Worm (Caenorhabditis elegans) whole organism, midembryonic: Measurements from ENCODE around the gene T23G4.127.
"Not testable (repeated sequence)": the region's sequence is repeated elsewhere in the genome, so short reads cannot be mapped to it uniquely, and the experiment has no call there.

ENCODE experiments used
- T22C8.4 ChIP-seq: fragments of 200-800 bp; sonication (Bioruptor generic); IDR thresholded peaks from 2 replicates; pipeline ENCODE4 v1.3.6; 2022; ENCODE audit warnings: missing genetic modification characterization, missing compliant biosample characterization
- cog-1 ChIP-seq: sonication (generic microtip); optimal IDR thresholded peaks from 2 replicates; lab custom pipeline; 2016; ENCODE audit warnings: missing genetic modification characterization, missing compliant biosample characterization
- flt-1 ChIP-seq: fragments of 200-800 bp; sonication (Bioruptor generic); IDR thresholded peaks from 2 replicates; pipeline ENCODE4 v1.3.6; 2022; ENCODE audit warnings: missing genetic modification characterization, missing compliant biosample characterization
- klf-2 ChIP-seq: fragments of 200-800 bp; sonication (Bioruptor generic); conservative IDR thresholded peaks from 2 replicates; pipeline ENCODE4 v1.3.6; 2022; ENCODE audit warnings: missing genetic modification reagents, missing genetic modification characterization, missing compliant biosample characterization
- med-1 ChIP-seq: sonication (generic microtip); optimal IDR thresholded peaks from 2 replicates; lab custom pipeline; 2017; ENCODE audit warnings: missing genetic modification characterization, mild to moderate bottlenecking, missing compliant biosample characterization, antibody characterized with exemption, missing genetic modification reagents; ENCODE audit not compliant: insufficient read depth
- ref-1 ChIP-seq: fragments of 200-800 bp; sonication (Bioruptor generic); conservative IDR thresholded peaks from 2 replicates; pipeline ENCODE4 v1.3.6; 2022; ENCODE audit warnings: missing genetic modification reagents, missing genetic modification characterization, missing compliant biosample characterization
- tab-1 ChIP-seq: fragments of 200-800 bp; sonication (Bioruptor generic); IDR thresholded peaks from 2 replicates; pipeline ENCODE4 v1.3.6; 2022; ENCODE audit warnings: missing genetic modification characterization, missing compliant biosample characterization
- ztf-23 ChIP-seq: fragments of 200-800 bp; sonication (Bioruptor generic); IDR thresholded peaks from 2 replicates; pipeline ENCODE4 v1.3.6; 2022; ENCODE audit warnings: missing genetic modification reagents, missing genetic modification characterization, missing compliant biosample characterization
- ztf-29 ChIP-seq: fragments of 200-800 bp; sonication (Bioruptor generic); IDR thresholded peaks from 2 replicates; pipeline ENCODE4 v1.3.6; 2022; ENCODE audit warnings: missing genetic modification reagents, missing genetic modification characterization, missing compliant biosample characterization

Gene T23G4.127

DNA sequence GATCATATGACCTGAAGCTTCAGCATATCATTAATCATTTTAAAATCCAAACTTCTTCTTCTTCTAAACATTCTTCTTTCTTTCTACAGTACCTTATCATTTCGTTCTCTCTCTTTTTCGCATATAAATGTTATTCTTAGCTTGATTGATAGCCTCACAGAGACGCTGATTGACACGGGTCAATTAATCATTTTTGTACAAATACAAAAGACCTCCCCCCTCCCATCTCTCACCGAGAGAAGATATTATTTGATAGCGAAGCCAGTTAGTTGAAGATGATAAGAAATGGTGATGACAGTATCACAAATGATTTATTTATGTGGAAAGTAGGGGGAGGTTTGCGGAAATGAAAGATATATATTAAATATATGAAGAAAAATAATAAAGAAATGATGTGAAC lies 15.8 kb downstream of the T23G4.127 start:
- TF ChIP-seq tab-1 (GFP tag; lab: Robert Waterston, UW) (no peak), cog-1 (tag; lab: Kevin White, UChicago) (no peak), ztf-29 (GFP tag; lab: Robert Waterston, UW) (no peak), ztf-23 (GFP tag; lab: Robert Waterston, UW) (no peak), klf-2 (GFP tag; lab: Robert Waterston, UW) (no peak), T22C8.4 (GFP tag; lab: Robert Waterston, UW) (no peak), ref-1 (no peak), flt-1 (GFP tag; lab: Robert Waterston, UW) (no peak), med-1 (GFP tag; lab: Kevin White, UChicago) (no peak)

DNA sequence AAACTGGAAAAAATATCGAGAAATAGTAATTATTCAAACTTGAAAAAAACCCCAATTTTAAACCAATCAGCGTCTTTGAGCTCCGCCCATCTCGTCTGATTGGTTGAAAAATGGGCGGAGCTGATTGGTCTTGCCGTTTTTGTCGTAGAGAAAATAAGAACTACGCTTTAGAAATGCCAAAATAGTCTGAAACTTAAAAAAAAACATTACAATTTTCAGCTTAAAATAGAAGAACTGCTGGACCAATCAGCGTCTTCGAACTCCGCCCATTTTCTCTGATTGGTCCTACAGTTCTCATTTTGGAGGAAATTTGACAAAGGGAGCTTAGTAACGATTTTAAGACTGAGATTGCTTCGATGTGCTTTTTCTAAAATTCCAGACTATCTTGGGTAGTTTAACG lies 19.0 kb downstream of the T23G4.127 start:
- no peak for TF ChIP-seq med-1 (GFP tag; lab: Kevin White, UChicago)
- no peak for TF ChIP-seq T22C8.4 (GFP tag; lab: Robert Waterston, UW)
- no peak for TF ChIP-seq ref-1
- TF ChIP-seq cog-1 (tag; lab: Kevin White, UChicago): no peak
- no peak for TF ChIP-seq klf-2 (GFP tag; lab: Robert Waterston, UW)
- TF ChIP-seq ztf-23 (GFP tag; lab: Robert Waterston, UW): no peak
- TF ChIP-seq flt-1 (GFP tag; lab: Robert Waterston, UW): no peak
- no peak for TF ChIP-seq tab-1 (GFP tag; lab: Robert Waterston, UW)
- no peak for TF ChIP-seq ztf-29 (GFP tag; lab: Robert Waterston, UW)

DNA sequence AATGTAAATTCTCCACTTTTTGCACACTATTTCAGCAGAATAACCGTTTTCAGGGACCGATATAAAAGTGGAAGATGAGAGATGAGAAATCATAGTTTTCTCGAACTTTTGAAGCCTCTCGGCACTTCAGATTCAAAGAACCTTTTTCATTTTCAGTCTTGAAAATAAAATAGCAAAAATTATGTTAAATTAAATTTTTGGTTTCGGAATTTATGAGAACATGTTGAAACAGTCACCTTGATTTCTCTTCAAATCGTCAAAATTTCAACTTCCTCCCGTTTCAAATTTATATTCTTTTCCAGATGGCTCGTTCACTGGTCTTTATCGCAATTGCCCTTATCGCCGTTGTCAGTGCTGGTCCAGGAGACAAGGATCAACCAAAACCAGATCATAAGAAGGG lies 19.9 kb downstream of the T23G4.127 start, which contains the start of gene srlf-26:
Gene srlf-26 (plus strand): TSS at position 301 of the 400 bp plus-strand sequence.
- TF ChIP-seq cog-1 (tag; lab: Kevin White, UChicago) (no peak), ztf-23 (GFP tag; lab: Robert Waterston, UW) (no peak), klf-2 (GFP tag; lab: Robert Waterston, UW) (no peak), ztf-29 (GFP tag; lab: Robert Waterston, UW) (no peak), ref-1 (no peak), flt-1 (GFP tag; lab: Robert Waterston, UW) (no peak), T22C8.4 (GFP tag; lab: Robert Waterston, UW) (no peak)

DNA sequence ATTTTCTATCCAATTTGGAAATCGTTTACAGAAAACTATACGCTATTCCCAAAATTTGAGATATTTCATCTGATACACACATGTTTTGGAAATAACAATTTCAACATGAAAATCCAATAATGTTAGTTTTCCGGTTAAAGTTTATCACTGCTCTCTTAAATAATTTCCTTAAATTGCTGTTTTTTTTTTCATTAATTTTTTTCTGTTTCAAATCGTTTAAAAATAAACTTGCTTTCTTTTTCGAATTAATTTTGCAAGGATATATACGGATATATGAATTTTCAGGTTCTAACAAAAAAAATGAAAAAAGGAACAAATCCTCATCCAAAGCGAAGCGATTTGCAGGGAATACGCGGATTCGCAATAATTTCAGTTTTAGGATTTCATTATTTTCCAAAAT lies 25.0 kb downstream of the T23G4.127 start, which contains the start of gene oac-48:
Gene oac-48 (plus strand): TSS at position 301 of the 400 bp plus-strand sequence.
- no peak for TF ChIP-seq ztf-23 (GFP tag; lab: Robert Waterston, UW)
- TF ChIP-seq tab-1 (GFP tag; lab: Robert Waterston, UW): no peak
- no peak for TF ChIP-seq ztf-29 (GFP tag; lab: Robert Waterston, UW)

DNA sequence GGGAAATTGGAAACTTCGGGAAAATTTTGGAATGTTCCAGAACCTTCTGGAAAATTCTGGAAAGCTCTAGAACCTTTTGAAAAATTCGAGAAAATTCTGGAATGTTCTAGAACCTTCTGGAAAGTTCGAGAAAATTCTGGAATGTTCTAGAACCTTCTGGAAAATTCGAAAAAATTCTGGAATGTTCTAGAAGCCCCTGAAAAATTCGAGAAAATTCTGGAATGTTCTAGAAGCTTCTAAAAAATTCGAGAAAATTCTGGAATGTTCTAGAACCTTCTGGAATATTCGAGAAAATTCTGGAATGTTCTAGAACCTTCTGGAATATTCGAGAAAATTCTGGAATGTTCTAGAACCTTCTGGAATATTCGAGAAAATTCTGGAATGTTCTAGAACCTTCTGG lies 30.5 kb downstream of the T23G4.127 start:
- peak; percentile 79 for TF ChIP-seq flt-1 (GFP tag; lab: Robert Waterston, UW)

DNA sequence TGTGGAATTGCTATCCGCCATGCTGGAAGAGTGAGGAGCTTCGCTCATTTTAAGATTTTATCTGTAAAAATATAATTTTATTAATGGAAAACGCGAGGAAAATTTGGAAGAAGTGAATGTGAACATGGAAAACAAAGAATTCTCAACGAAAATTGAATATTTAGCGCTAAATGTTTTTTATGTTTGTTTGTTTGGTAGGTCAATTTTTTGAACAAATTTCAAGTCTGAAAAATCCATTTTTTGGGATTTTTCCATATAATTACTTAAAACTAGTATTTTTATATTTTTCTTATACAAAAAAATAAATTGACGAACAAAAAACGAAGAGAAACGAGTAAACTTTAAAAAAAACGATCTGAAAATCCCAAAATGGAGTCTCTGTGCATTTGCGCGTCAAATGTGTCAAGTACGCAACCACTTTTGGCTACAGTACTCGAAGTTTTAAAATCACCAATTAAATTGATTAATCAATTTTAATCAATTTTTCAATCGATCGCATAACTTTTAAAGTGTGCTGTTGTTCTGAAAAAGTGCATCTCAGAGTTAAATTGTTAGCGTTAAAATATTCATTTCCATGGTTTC lies 31.6 kb downstream of the T23G4.127 start, which contains the start of gene fbxa-215:
Gene fbxa-215 (minus strand): TSS at position 61 of the 582 bp plus-strand sequence.
- TF ChIP-seq flt-1 (GFP tag; lab: Robert Waterston, UW) (no peak), tab-1 (GFP tag; lab: Robert Waterston, UW) (no peak), ref-1 (no peak)

DNA sequence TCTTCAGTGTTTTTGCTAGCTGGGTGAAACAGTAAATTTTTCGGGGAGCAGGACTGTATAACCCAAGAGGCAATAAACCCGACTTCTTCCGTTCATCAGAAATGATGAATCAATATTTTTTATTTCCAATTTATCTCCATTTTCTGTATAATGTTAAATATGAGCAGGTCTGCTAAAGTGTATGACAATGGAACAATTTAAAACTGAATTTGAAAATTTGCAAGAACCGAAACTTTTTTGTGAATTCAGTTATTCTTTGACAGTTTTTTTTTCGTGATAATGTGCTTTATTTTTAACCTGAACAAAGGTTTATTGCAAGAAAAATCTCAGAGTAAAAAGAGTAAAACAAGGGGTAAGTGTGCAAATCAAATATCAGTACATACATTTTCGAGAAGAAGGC lies 33.4 kb downstream of the T23G4.127 start:
- TF ChIP-seq ztf-23 (GFP tag; lab: Robert Waterston, UW): no peak
- TF ChIP-seq klf-2 (GFP tag; lab: Robert Waterston, UW): no peak
- no peak for TF ChIP-seq ref-1
- TF ChIP-seq ztf-29 (GFP tag; lab: Robert Waterston, UW): no peak
- no peak for TF ChIP-seq T22C8.4 (GFP tag; lab: Robert Waterston, UW)
- TF ChIP-seq flt-1 (GFP tag; lab: Robert Waterston, UW): no peak
- no peak for TF ChIP-seq tab-1 (GFP tag; lab: Robert Waterston, UW)
- no peak for TF ChIP-seq cog-1 (tag; lab: Kevin White, UChicago)
- TF ChIP-seq med-1 (GFP tag; lab: Kevin White, UChicago): no peak

DNA sequence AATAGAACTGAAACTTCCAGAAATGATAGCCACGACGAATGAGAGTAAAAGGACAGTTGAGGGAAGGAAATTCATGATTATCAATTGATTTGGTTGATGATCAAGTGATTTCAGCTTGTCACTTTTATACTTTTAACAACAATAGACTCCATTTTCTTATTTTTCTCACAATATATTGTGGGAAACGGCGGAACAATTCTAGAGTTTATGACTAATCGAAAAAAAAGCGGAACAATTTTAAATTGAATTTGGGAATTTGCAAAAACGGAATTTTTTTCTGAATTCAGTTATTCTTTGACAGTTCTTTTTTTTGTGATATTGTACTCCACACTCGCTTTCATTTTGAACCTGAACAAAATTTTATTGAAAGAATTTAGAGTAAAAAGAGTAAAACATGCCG lies 34.4 kb downstream of the T23G4.127 start, which contains the start of gene Y45F10C.4:
Gene Y45F10C.4 (minus strand): TSS at position 101 of the 400 bp plus-strand sequence.
- TF ChIP-seq ztf-29 (GFP tag; lab: Robert Waterston, UW) (no peak), ref-1 (no peak), cog-1 (tag; lab: Kevin White, UChicago) (no peak), med-1 (GFP tag; lab: Kevin White, UChicago) (no peak), tab-1 (GFP tag; lab: Robert Waterston, UW) (no peak)

DNA sequence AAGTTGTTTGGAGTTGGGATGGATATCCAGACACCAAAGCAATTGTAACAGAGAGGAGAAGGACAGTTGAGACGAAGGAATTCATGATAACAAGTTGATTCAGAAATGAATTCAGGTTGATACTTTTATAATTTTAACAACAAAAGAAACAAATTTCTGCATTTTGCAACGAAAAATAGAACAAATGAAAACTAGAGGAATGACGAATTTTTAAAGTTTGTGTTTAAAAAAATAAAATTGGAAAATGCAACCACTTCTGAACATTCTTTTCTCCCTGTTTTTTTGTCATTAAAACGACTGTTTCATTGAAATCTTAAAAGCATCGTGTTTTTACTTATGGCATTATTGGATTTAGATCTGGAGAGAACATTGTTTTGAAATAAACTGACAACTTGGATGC lies 35.9 kb downstream of the T23G4.127 start, which contains the start of gene Y45F10C.2:
Gene Y45F10C.2 (minus strand): TSS at position 101 of the 400 bp plus-strand sequence.
- TF ChIP-seq T22C8.4, klf-2, tab-1 (GFP tag; lab: Robert Waterston, UW): not testable (repeated sequence)

DNA sequence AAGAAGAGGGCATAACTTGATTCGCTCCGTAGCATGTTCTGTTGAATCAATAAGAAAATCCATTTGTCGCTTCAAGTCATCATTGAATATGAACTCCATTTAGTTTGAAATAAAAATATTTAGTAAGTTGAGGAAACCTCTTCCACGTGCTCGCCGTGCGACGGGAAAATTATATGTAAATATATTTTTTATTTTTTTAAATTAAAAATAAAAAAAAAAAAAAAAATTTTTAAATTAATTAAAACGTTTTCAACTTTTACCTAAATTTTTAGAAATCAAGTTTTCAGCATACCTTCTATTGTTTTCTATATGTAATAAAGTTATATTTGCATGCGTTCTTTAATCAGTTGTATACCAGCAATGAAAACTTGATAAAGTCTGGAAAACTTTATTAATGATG lies 39.1 kb downstream of the T23G4.127 start, which contains the start of gene Y45F10C.1:
Gene Y45F10C.1 (minus strand): TSS at position 101 of the 400 bp plus-strand sequence.
- not testable (repeated sequence) for TF ChIP-seq tab-1 (GFP tag; lab: Robert Waterston, UW); ztf-29 (GFP tag; lab: Robert Waterston, UW); ref-1
